Fruit fly (Drosophila melanogaster): ENCODE measurements around the gene CG5787.

The CG5787 gene

DNA sequence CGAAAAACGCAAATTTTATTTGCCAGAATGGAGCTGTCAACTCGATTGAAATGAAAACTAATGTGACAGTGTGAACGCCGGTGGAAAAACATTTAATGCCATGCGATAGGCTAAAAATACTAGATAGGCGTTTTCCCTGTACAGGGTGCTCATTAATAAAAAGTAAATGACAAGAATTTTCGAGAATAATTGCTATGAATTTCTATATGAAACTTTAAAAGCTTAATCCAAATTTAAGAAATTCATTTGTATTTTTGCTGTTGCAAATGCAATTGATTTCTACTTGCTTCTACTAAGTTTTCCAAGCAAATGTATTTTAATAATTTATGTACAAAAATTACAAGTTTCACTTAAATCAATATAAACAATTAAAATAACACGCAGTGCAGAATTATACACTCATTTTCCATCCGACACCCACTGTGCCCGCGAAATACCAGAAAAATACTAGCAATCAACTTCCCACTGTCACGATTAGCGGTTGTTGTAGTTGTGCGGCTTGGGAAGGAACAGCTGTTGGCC, 9.1 kb upstream of the CG5787 start, which contains the start of gene Pih1D1 (continued):
- TF ChIP-seq aop (GFP tag; IDR thresholded peaks at IDR 0.05) (0 out of 2 replicates have a peak, but pooled peaks have one; percentile 43), sd (tag; optimal IDR thresholded peaks at IDR 0.05) (no peak), CG2678 (tag; optimal IDR thresholded peaks at IDR 0.05) (peak; percentile 97), CG12104 (GFP tag; optimal IDR thresholded peaks at IDR 0.05) (peak; percentile 97), MESR4 (GFP tag; optimal IDR thresholded peaks at IDR 0.05) (no peak), CG10267 (tag; optimal IDR thresholded peaks at IDR 0.05) (peak; percentile 89), CG8478 (optimal IDR thresholded peaks at IDR 0.05) (no peak), CG16779 (GFP tag; IDR thresholded peaks at IDR 0.05) (peak; percentile 72), knrl (GFP tag; IDR thresholded peaks at IDR 0.05; ENCODE audit: partially characterized antibody) (no peak), gcm2 (GFP tag; optimal IDR thresholded peaks at IDR 0.05) (peak; percentile 75), Max (GFP tag; optimal IDR thresholded peaks at IDR 0.05) (peak; percentile 94), az2 (GFP tag; optimal IDR thresholded peaks at IDR 0.05) (peak; percentile 94), Mrtf (GFP tag; IDR thresholded peaks at IDR 0.05) (peak; percentile 93), CoRest (tag; optimal IDR thresholded peaks at IDR 0.05) (peak; percentile 98), CG1024 (GFP tag; IDR thresholded peaks at IDR 0.05) (peak; percentile 82), Stat92E (GFP tag; optimal IDR thresholded peaks at IDR 0.05) (peak in 1 of 3 experiments; percentile 76), h (optimal IDR thresholded peaks at IDR 0.05) (no peak), fd96Cb (tag; optimal IDR thresholded peaks at IDR 0.05) (peak; percentile 95), CG18764 (GFP tag; optimal IDR thresholded peaks at IDR 0.05) (peak; percentile 92), CG33213 (GFP tag; optimal IDR thresholded peaks at IDR 0.05) (peak; percentile 82), gro (GFP tag; optimal IDR thresholded peaks at IDR 0.05) (peak; percentile 83), H2.0 (GFP tag; IDR thresholded peaks at IDR 0.05) (peak; percentile 92), CG1832 (GFP tag; optimal IDR thresholded peaks at IDR 0.05) (no peak), Bdp1 (GFP tag; optimal IDR thresholded peaks at IDR 0.05) (peak; percentile 81), CG12942 (GFP tag; optimal IDR thresholded peaks at IDR 0.05) (peak; percentile 93), kay (GFP tag; optimal IDR thresholded peaks at IDR 0.05) (peak; percentile 89), Dad (GFP tag; optimal IDR thresholded peaks at IDR 0.05) (peak; percentile 79), Oaz (GFP tag; IDR thresholded peaks at IDR 0.05) (peak; percentile 95), ssp (GFP tag; IDR thresholded peaks at IDR 0.05) (peak; percentile 89), gt (GFP tag; IDR thresholded peaks at IDR 0.05) (peak; percentile 86), CG31388 (GFP tag; optimal IDR thresholded peaks at IDR 0.05) (peak; percentile 88), CG12769 (tag; optimal IDR thresholded peaks at IDR 0.05) (no peak), sc (optimal IDR thresholded peaks at IDR 0.05) (no peak), sc (GFP tag; optimal IDR thresholded peaks at IDR 0.05) (peak; percentile 92), Camta (GFP tag; optimal IDR thresholded peaks at IDR 0.05) (peak; percentile 93), Nf-YA (GFP tag; IDR thresholded peaks at IDR 0.05) (peak; percentile 80), Myb (GFP tag; optimal IDR thresholded peaks at IDR 0.05) (peak; percentile 76), CG17361 (GFP tag; IDR thresholded peaks at IDR 0.05) (peak; percentile 99), CG11696 (GFP tag; IDR thresholded peaks at IDR 0.05) (peak; percentile 78), CG5180 (GFP tag; optimal IDR thresholded peaks at IDR 0.05) (peak; percentile 77), yki (optimal IDR thresholded peaks at IDR 0.05) (no peak), CG34376 (GFP tag; optimal IDR thresholded peaks at IDR 0.05) (peak; percentile 84), ap (GFP tag; IDR thresholded peaks at IDR 0.05) (peak; percentile 91), seq (GFP tag; IDR thresholded peaks at IDR 0.05) (peak; percentile 90), nom (GFP tag; optimal IDR thresholded peaks at IDR 0.05) (peak; percentile 63), CG2116 (GFP tag; optimal IDR thresholded peaks at IDR 0.05) (peak; percentile 80), sqz (GFP tag; optimal IDR thresholded peaks at IDR 0.05) (peak; percentile 83), CG11560 (tag; IDR thresholded peaks at IDR 0.05) (peak; percentile 89), CG11093 (GFP tag; IDR thresholded peaks at IDR 0.05) (peak; percentile 95), sima (GFP tag; optimal IDR thresholded peaks at IDR 0.05) (peak; percentile 48), CG3847 (GFP tag; IDR thresholded peaks at IDR 0.05) (peak; percentile 96), chif (GFP tag; optimal IDR thresholded peaks at IDR 0.05) (peak; percentile 85 to 95)

All from whole organism, embryonic.